Fruit fly (Drosophila melanogaster): ENCODE results near the gene CG12375.

DNA sequence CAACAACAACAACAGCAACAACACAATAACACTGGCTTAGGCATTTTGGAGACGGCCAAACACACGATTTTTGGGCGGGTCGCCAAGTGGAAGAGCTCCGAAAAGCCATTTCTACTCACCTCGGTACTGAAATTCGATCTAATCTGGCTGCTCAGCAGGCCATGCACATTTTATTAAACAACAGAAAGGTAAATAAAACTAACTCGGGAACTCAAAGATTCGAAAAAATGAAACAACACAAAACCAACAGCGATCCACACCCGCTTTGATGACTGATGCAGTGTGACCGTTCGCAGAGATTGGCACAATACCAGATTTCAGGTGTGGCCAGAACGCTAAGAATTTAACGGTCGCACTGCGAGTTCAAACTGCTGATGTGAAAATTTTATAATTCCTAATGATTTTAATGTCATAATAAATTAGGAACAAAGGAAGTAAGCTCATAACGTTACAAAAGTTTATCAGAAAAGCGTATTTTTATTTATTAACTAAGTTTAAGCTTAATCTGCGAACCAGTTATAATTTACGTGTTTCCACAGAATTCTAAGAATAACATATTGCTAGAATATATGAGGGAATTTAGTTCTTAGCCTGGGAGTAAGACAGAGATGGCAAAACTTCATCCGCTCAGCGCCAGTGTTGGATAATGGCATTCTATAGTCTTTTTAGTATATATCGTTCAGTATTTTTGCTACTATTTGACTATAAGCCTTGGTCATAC is 43.8 kb downstream of the CG12375 start, which contains the start of gene Mcr:
- TF ChIP-seq lola (GFP tag; optimal IDR thresholded peaks at IDR 0.05) (no peak), ey (GFP tag; optimal IDR thresholded peaks at IDR 0.05) (no peak)

Data from whole organism, wandering third instar larva.